Fruit fly (Drosophila melanogaster) whole organism, embryonic: ENCODE measurements around the gene fliI.

ENCODE experiments used
- Atf3 ChIP-seq: fragments of 200-800 bp; sonication (Bioruptor generic); optimal IDR thresholded peaks from 3 replicates; lab custom pipeline; 2016; ENCODE audit warnings: missing biosample characterization, missing genetic modification characterization
- CG10147 ChIP-seq: fragments of 200-800 bp; sonication (Bioruptor generic); optimal IDR thresholded peaks from 2 replicates; lab custom pipeline; 2019; ENCODE audit warnings: missing biosample characterization, mild to moderate bottlenecking, missing genetic modification characterization, moderate library complexity
- CG10274 ChIP-seq: fragments of 200-800 bp; sonication (Bioruptor generic); optimal IDR thresholded peaks from 3 replicates; lab custom pipeline; 2017; ENCODE audit warnings: missing biosample characterization, mild to moderate bottlenecking, missing genetic modification characterization
- CG10321 ChIP-seq: fragments of 200-800 bp; sonication (Bioruptor generic); IDR thresholded peaks from 2 replicates; pipeline ENCODE4 v1.3.6; 2022; ENCODE audit warnings: missing biosample characterization, missing genetic modification characterization
- CG10462 ChIP-seq: fragments of 200-800 bp; sonication (Bioruptor generic); optimal IDR thresholded peaks from 2 replicates; lab custom pipeline; 2016; ENCODE audit warnings: missing biosample characterization, missing genetic modification characterization
- CG12942 ChIP-seq: fragments of 200-800 bp; sonication (Bioruptor generic); optimal IDR thresholded peaks from 3 replicates; lab custom pipeline; 2016; ENCODE audit warnings: missing biosample characterization, missing genetic modification characterization
- CG13894 ChIP-seq: fragments of 200-800 bp; sonication (Bioruptor generic); optimal IDR thresholded peaks from 3 replicates; lab custom pipeline; 2018; ENCODE audit warnings: missing biosample characterization, mild to moderate bottlenecking, missing genetic modification characterization, moderate library complexity
- CG15269 ChIP-seq: fragments of 200-800 bp; sonication (Bioruptor generic); optimal IDR thresholded peaks from 2 replicates; lab custom pipeline; 2018; ENCODE audit warnings: missing biosample characterization, mild to moderate bottlenecking, missing genetic modification characterization, moderate library complexity
- CG1602 ChIP-seq: fragments of 200-800 bp; sonication (Bioruptor generic); optimal IDR thresholded peaks from 3 replicates; lab custom pipeline; 2016; ENCODE audit warnings: missing biosample characterization, missing genetic modification characterization
- CG17359 ChIP-seq: fragments of 200-800 bp; sonication (Bioruptor generic); optimal IDR thresholded peaks from 3 replicates; lab custom pipeline; 2018; ENCODE audit warnings: missing biosample characterization, mild to moderate bottlenecking, missing genetic modification characterization, moderate library complexity
- CG17829 ChIP-seq: fragments of 200-800 bp; optimal IDR thresholded peaks from 2 replicates; lab custom pipeline; 2019; ENCODE audit warnings: missing biosample characterization, mild to moderate bottlenecking, missing genetic modification characterization, moderate library complexity
- CG17912 ChIP-seq: fragments of 200-800 bp; sonication (Bioruptor generic); optimal IDR thresholded peaks from 2 replicates; lab custom pipeline; 2018; ENCODE audit warnings: missing biosample characterization, mild to moderate bottlenecking, missing genetic modification characterization
- CG18764 ChIP-seq: fragments of 200-800 bp; sonication (Bioruptor generic); optimal IDR thresholded peaks from 3 replicates; lab custom pipeline; 2016; ENCODE audit warnings: missing biosample characterization, missing genetic modification characterization
- CG2202 ChIP-seq: fragments of 200-800 bp; sonication (Bioruptor generic); optimal IDR thresholded peaks from 2 replicates; lab custom pipeline; 2018; ENCODE audit warnings: missing biosample characterization, mild to moderate bottlenecking, missing genetic modification characterization
- CG30020 ChIP-seq: fragments of 200-800 bp; optimal IDR thresholded peaks from 2 replicates; lab custom pipeline; 2019; ENCODE audit warnings: missing biosample characterization, mild to moderate bottlenecking, missing genetic modification characterization, moderate library complexity
- CG31224 ChIP-seq: fragments of 200-800 bp; sonication (Bioruptor generic); IDR thresholded peaks from 2 replicates; pipeline ENCODE4 v1.3.6; 2022; ENCODE audit warnings: missing biosample characterization, missing genetic modification characterization
- CG32772 ChIP-seq: fragments of 200-800 bp; sonication (Bioruptor generic); IDR thresholded peaks from 2 replicates; pipeline ENCODE4 v1.3.6; 2022; ENCODE audit warnings: missing biosample characterization, missing genetic modification characterization
- CG43689 ChIP-seq: fragments of 200-800 bp; sonication (Bioruptor generic); IDR thresholded peaks from 2 replicates; pipeline ENCODE4 v1.3.6; 2022; ENCODE audit warnings: missing biosample characterization, missing genetic modification characterization
- CG4730 ChIP-seq: fragments of 200-800 bp; sonication (Bioruptor generic); IDR thresholded peaks from 2 replicates; pipeline ENCODE4 v1.3.6; 2022; ENCODE audit warnings: missing biosample characterization, missing genetic modification characterization
- CG5245 ChIP-seq: fragments of 200-800 bp; sonication (Bioruptor generic); optimal IDR thresholded peaks from 3 replicates; lab custom pipeline; 2016; ENCODE audit warnings: missing biosample characterization, missing genetic modification characterization
- CG7987 ChIP-seq: fragments of 200-800 bp; sonication (Bioruptor generic); optimal IDR thresholded peaks from 2 replicates; lab custom pipeline; 2018; ENCODE audit warnings: missing biosample characterization, mild to moderate bottlenecking, missing genetic modification characterization, moderate library complexity
- CG8281 ChIP-seq: fragments of 200-800 bp; sonication (Bioruptor generic); optimal IDR thresholded peaks from 2 replicates; lab custom pipeline; 2018; ENCODE audit warnings: missing biosample characterization, mild to moderate bottlenecking, missing genetic modification characterization, moderate library complexity
- CG8944 ChIP-seq: fragments of 200-800 bp; sonication (Bioruptor generic); optimal IDR thresholded peaks from 3 replicates; lab custom pipeline; 2016; ENCODE audit warnings: missing biosample characterization, missing genetic modification characterization
- CG9797 ChIP-seq: fragments of 200-800 bp; sonication (Bioruptor generic); optimal IDR thresholded peaks from 3 replicates; lab custom pipeline; 2018; ENCODE audit warnings: missing biosample characterization, mild to moderate bottlenecking, missing genetic modification characterization
- CTCF ChIP-seq: fragments of 200-800 bp; sonication (Bioruptor generic); optimal IDR thresholded peaks from 2 replicates; lab custom pipeline; 2017; ENCODE audit warnings: missing biosample characterization, mild to moderate bottlenecking, missing genetic modification characterization, moderate library complexity
- Dbx ChIP-seq: fragments of 200-800 bp; sonication (Bioruptor generic); IDR thresholded peaks from 3 replicates; pipeline ENCODE4 v1.3.6; 2022; ENCODE audit warnings: missing biosample characterization, missing genetic modification characterization
- Gug ChIP-seq: fragments of 200-800 bp; sonication (Bioruptor generic); IDR thresholded peaks from 4 replicates; pipeline ENCODE4 v1.3.6; 2022; ENCODE audit warnings: missing biosample characterization, missing genetic modification characterization
- HLHmδ ChIP-seq: fragments of 200-800 bp; sonication (Bioruptor generic); optimal IDR thresholded peaks from 2 replicates; lab custom pipeline; 2018; ENCODE audit warnings: missing biosample characterization, mild to moderate bottlenecking, missing genetic modification characterization, moderate library complexity
- HmgD ChIP-seq: fragments of 200-800 bp; sonication (Bioruptor generic); optimal IDR thresholded peaks from 3 replicates; lab custom pipeline; 2016; ENCODE audit warnings: missing biosample characterization, missing genetic modification characterization
- MBD-R2 ChIP-seq: fragments of 200-800 bp; sonication (Bioruptor generic); IDR thresholded peaks from 2 replicates; pipeline ENCODE4 v1.3.6; 2022; ENCODE audit warnings: missing biosample characterization, missing genetic modification characterization
- Max ChIP-seq: fragments of 200-800 bp; sonication (Bioruptor generic); optimal IDR thresholded peaks from 2 replicates; lab custom pipeline; 2016; ENCODE audit warnings: missing biosample characterization, mild to moderate bottlenecking, missing genetic modification characterization
- Nf-YA ChIP-seq: fragments of 200-800 bp; sonication (Bioruptor generic); IDR thresholded peaks from 2 replicates; pipeline ENCODE4 v1.3.6; 2022; ENCODE audit warnings: missing biosample characterization, missing genetic modification characterization
- Nf-YB ChIP-seq: fragments of 200-800 bp; sonication (Bioruptor generic); optimal IDR thresholded peaks from 3 replicates; lab custom pipeline; 2019; ENCODE audit warnings: missing biosample characterization, mild to moderate bottlenecking, missing genetic modification characterization, moderate library complexity
- Nf-YC ChIP-seq: fragments of 200-800 bp; optimal IDR thresholded peaks from 3 replicates; lab custom pipeline; 2019; ENCODE audit warnings: missing biosample characterization, mild to moderate bottlenecking, missing genetic modification characterization, moderate library complexity
- Oaz ChIP-seq: fragments of 200-800 bp; sonication (Bioruptor generic); IDR thresholded peaks from 2 replicates; pipeline ENCODE4 v1.3.6; 2022; ENCODE audit warnings: missing biosample characterization, missing genetic modification characterization
- cwo ChIP-seq: fragments of 200-800 bp; sonication (Bioruptor generic); optimal IDR thresholded peaks from 3 replicates; lab custom pipeline; 2017; ENCODE audit warnings: missing biosample characterization, missing genetic modification characterization, mild to moderate bottlenecking, moderate library complexity, missing genetic modification reagents
- dysf ChIP-seq: fragments of 200-800 bp; sonication (Bioruptor generic); IDR thresholded peaks from 3 replicates; pipeline ENCODE4 v1.3.6; 2022; ENCODE audit warnings: missing biosample characterization, missing genetic modification characterization
- inv ChIP-seq: fragments of 200-800 bp; sonication (Bioruptor generic); IDR thresholded peaks from 2 replicates; pipeline ENCODE4 v1.3.6; 2022; ENCODE audit warnings: missing biosample characterization, missing genetic modification characterization; ENCODE audit not compliant: partially characterized antibody
- jigr1 ChIP-seq: fragments of 200-800 bp; sonication (Bioruptor generic); IDR thresholded peaks from 3 replicates; pipeline ENCODE4 v1.3.6; 2022; ENCODE audit warnings: missing biosample characterization, missing genetic modification characterization
- lola ChIP-seq, 3 experiments: fragments of >200 bp in 2 of 3; fragments of 200-800 bp in 1 of 3; sonication (Bioruptor generic) in 1 of 3; optimal IDR thresholded peaks; 2 replicates each; lab custom pipeline; 2017 to 2019; ENCODE audit warnings: missing biosample characterization in 3 of 3, missing genetic modification characterization in 3 of 3, mild to moderate bottlenecking in 1 of 3, moderate library complexity in 1 of 3
- onecut ChIP-seq: fragments of 200-800 bp; sonication (Bioruptor generic); IDR thresholded peaks from 2 replicates; pipeline ENCODE4 v1.3.6; 2022; ENCODE audit warnings: missing biosample characterization, missing genetic modification characterization
- org-1 ChIP-seq: fragments of 200-800 bp; sonication (Bioruptor generic); optimal IDR thresholded peaks from 2 replicates; lab custom pipeline; 2017; ENCODE audit warnings: missing biosample characterization, missing genetic modification characterization
- pho ChIP-seq: fragments of 200-800 bp; sonication (Bioruptor generic); optimal IDR thresholded peaks from 2 replicates; lab custom pipeline; 2016; ENCODE audit warnings: missing biosample characterization, missing genetic modification characterization
- prd ChIP-seq, 3 experiments: fragments of >200 bp in 2 of 3; fragments of 200-800 bp in 1 of 3; sonication (Bioruptor generic) in 1 of 3; optimal IDR thresholded peaks in 2 of 3; IDR thresholded peaks in 1 of 3; 2 replicates in 2 of 3; 3 replicates in 1 of 3; pipeline versions ENCODE4 v1.3.6 to Lab custom; 2017 to 2022; ENCODE audit warnings: missing biosample characterization in 1 of 3, missing genetic modification characterization in 1 of 3
- pros ChIP-seq: fragments of 200-800 bp; sonication (Bioruptor generic); optimal IDR thresholded peaks from 3 replicates; lab custom pipeline; 2019; ENCODE audit warnings: missing biosample characterization, mild to moderate bottlenecking, missing genetic modification characterization, moderate library complexity
- run ChIP-seq: fragments of 200-800 bp; sonication (Bioruptor generic); optimal IDR thresholded peaks from 3 replicates; lab custom pipeline; 2018; ENCODE audit warnings: missing biosample characterization, mild to moderate bottlenecking, missing genetic modification characterization
- salm ChIP-seq: fragments of 200-800 bp; sonication (Bioruptor generic); optimal IDR thresholded peaks from 2 replicates; lab custom pipeline; 2018; ENCODE audit warnings: missing biosample characterization, mild to moderate bottlenecking, missing genetic modification characterization
- slou ChIP-seq: fragments of 200-800 bp; sonication (Bioruptor generic); optimal IDR thresholded peaks from 3 replicates; lab custom pipeline; 2016; ENCODE audit warnings: missing biosample characterization, missing genetic modification characterization
- tin ChIP-seq: fragments of 200-800 bp; sonication (Bioruptor generic); optimal IDR thresholded peaks from 3 replicates; lab custom pipeline; 2016; ENCODE audit warnings: missing biosample characterization, missing genetic modification characterization
- wdn ChIP-seq: fragments of 200-800 bp; sonication (Bioruptor generic); IDR thresholded peaks from 2 replicates; pipeline ENCODE4 v1.3.6; 2022; ENCODE audit warnings: missing biosample characterization, missing genetic modification characterization

The fliI gene

dm6 chrX:21349800-21350309 is 10.3 kb downstream of the fliI start, which contains the start of the genes peng and sol (continued):
- TF ChIP-seq CG18764 (GFP tag; lab: Kevin White, UChicago) (peak; percentile 53), slou (peak; percentile 77), CG7987 (GFP tag; lab: Kevin White, UChicago) (peak; percentile 15), CG17359 (peak; percentile 60), run (no peak), CG10462 (peak; percentile 79), CG2202 (tag; lab: Kevin White, UChicago) (peak; percentile 34), Nf-YC (tag; lab: Kevin White, UChicago) (peak; percentile 48), CG10147 (GFP tag; lab: Kevin White, UChicago) (peak; percentile 72), CG4730 (GFP tag; lab: Robert Waterston, UW) (peak; percentile 23; the same call in 1 of the 2 replicates), CG31224 (GFP tag; lab: Robert Waterston, UW) (no peak; the same call in 1 of the 2 replicates), CG10321 (no peak), CG30020 (peak; percentile 56), CG5245 (peak; percentile 60), HmgD (GFP tag; lab: Kevin White, UChicago) (peak; percentile 35), jigr1 (GFP tag; lab: Robert Waterston, UW) (no peak), CG9797 (peak; percentile 71), onecut (GFP tag; lab: Robert Waterston, UW) (0 out of 2 replicates have a peak, but pooled peaks have one; percentile 24), Dbx (GFP tag; lab: Robert Waterston, UW) (no peak), CG43689 (GFP tag; lab: Robert Waterston, UW) (no peak), CG8281 (tag; lab: Kevin White, UChicago) (peak; percentile 38), prd (optimal IDR thresholded peaks at IDR 0.05; lab: Kevin White, UChicago) (no peak), prd (GFP tag; IDR thresholded peaks at IDR 0.05; lab: Robert Waterston, UW) (peak; percentile 69; the same call in 2 of the 3 replicates), Oaz (peak; percentile 54), dysf (peak; percentile 56; the same call in 2 of the 3 replicates), CG10274 (GFP tag; lab: Kevin White, UChicago) (peak; percentile 12), Nf-YA (GFP tag; lab: Robert Waterston, UW) (no peak), CG32772 (GFP tag; lab: Robert Waterston, UW) (peak; percentile 23), cwo (GFP tag; lab: Kevin White, UChicago) (peak; percentile 81), Gug (GFP tag; lab: Robert Waterston, UW) (0 out of 4 replicates have a peak, but pooled peaks have one; percentile 22), CG17912 (GFP tag; lab: Kevin White, UChicago) (no peak), wdn (peak; percentile 56), Atf3 (GFP tag; lab: Kevin White, UChicago) (peak; percentile 53), Max (peak; percentile 80), lola (GFP tag; optimal IDR thresholded peaks at IDR 0.05; lab: Kevin White, UChicago) (peak in 1 of 3 experiments; percentile 66), tin (peak; percentile 59), CG15269 (peak; percentile 68), pros (GFP tag; lab: Kevin White, UChicago) (no peak), pho (GFP tag; lab: Kevin White, UChicago) (peak; percentile 77), CG1602 (GFP tag; lab: Kevin White, UChicago) (peak; percentile 77), salm (tag; lab: Kevin White, UChicago) (no peak), CG17829 (peak; percentile 54), HLHmδ (peak; percentile 43), CTCF (GFP tag; lab: Kevin White, UChicago) (peak; percentile 18), org-1 (GFP tag; lab: Kevin White, UChicago) (peak; percentile 59), MBD-R2 (GFP tag; lab: Robert Waterston, UW) (no peak; the same call in 1 of the 2 replicates), CG12942 (GFP tag; lab: Kevin White, UChicago) (peak; percentile 78), CG13894 (tag; lab: Kevin White, UChicago) (peak; percentile 76), Nf-YB (GFP tag; lab: Kevin White, UChicago) (peak; percentile 45), CG8944 (GFP tag; lab: Kevin White, UChicago) (peak; percentile 55), inv (no peak)
